Fruit fly (Drosophila melanogaster) S2 (cell line): ENCODE data around the gene da.

Experiments
- CG8478 ChIP-seq: fragments of >200 bp; optimal IDR thresholded peaks from 2 replicates; lab custom pipeline; 2018
- CTCF ChIP-seq, 2 experiments: fragments of >200 bp; optimal IDR thresholded peaks; 2 replicates each; lab custom pipeline; 2018

dm6 chr2L:10430802-10431476 is 43.0 kb downstream of the da start, which contains the start of the genes Bug22 and TfIIB:
- TF ChIP-seq CG8478 (lab: Kevin White, UChicago) (no peak), CTCF (optimal IDR thresholded peaks at IDR 0.05; lab: Kevin White, UChicago) (no peak)
